Fruit fly (Drosophila melanogaster): Measurements from ENCODE around the gene CG3164.
A peak's percentile ranks its signal among the peaks of the same experiment; 100 is the strongest.

The CG3164 gene

dm6 chr2L:73760-74388 is 56.7 kb downstream of the CG3164 start:
- TF ChIP-seq ttk (optimal IDR thresholded peaks at IDR 0.05) = no peak
- no peak for TF ChIP-seq h (optimal IDR thresholded peaks at IDR 0.05)
- TF ChIP-seq Sin3A (optimal IDR thresholded peaks at IDR 0.05) = no peak
- no peak for TF ChIP-seq psq (optimal IDR thresholded peaks at IDR 0.05)
- no peak for TF ChIP-seq Myc (optimal IDR thresholded peaks at IDR 0.05)
- TF ChIP-seq insv (optimal IDR thresholded peaks at IDR 0.05) = no peak

- TF ChIP-seq insv (optimal IDR thresholded peaks at IDR 0.05) (no peak), psq (optimal IDR thresholded peaks at IDR 0.05) (peak; percentile 27)
Observed at dm6 chr2L:72752-73435, 57.7 kb downstream of the CG3164 start.

Data from Kc167 (cell line).